Fruit fly (Drosophila melanogaster) whole organism, adult: ENCODE results near the gene hiro.

ENCODE experiments used
- CG11617 ChIP-seq: fragments of 200-800 bp; sonication (Bioruptor generic); optimal IDR thresholded peaks from 2 replicates; lab custom pipeline; 2017; ENCODE audit warnings: mild to moderate bottlenecking, missing biosample characterization, missing genetic modification reagents, missing genetic modification characterization
- CG12768 ChIP-seq: fragments of 200-800 bp; sonication (Bioruptor generic); optimal IDR thresholded peaks from 2 replicates; lab custom pipeline; 2017; ENCODE audit warnings: missing biosample characterization, missing genetic modification characterization, mild to moderate bottlenecking, moderate library complexity, missing genetic modification reagents
- CG14711 ChIP-seq: fragments of 200-800 bp; sonication (Bioruptor generic); optimal IDR thresholded peaks from 2 replicates; lab custom pipeline; 2018; ENCODE audit warnings: missing biosample characterization, mild to moderate bottlenecking, missing genetic modification characterization, moderate library complexity
- CG1620 ChIP-seq: fragments of 200-800 bp; sonication (Bioruptor generic); optimal IDR thresholded peaks from 2 replicates; lab custom pipeline; 2016; ENCODE audit warnings: missing biosample characterization, missing genetic modification characterization
- CG33017 ChIP-seq: fragments of 200-800 bp; sonication (Bioruptor generic); optimal IDR thresholded peaks from 2 replicates; lab custom pipeline; 2018; ENCODE audit warnings: missing biosample characterization, mild to moderate bottlenecking, missing genetic modification characterization, moderate library complexity
- CG5204 ChIP-seq: fragments of 200-800 bp; sonication (Bioruptor generic); optimal IDR thresholded peaks from 2 replicates; lab custom pipeline; 2016; ENCODE audit warnings: missing biosample characterization, missing genetic modification characterization
- CG7045 ChIP-seq: fragments of 200-800 bp; sonication (Bioruptor generic); optimal IDR thresholded peaks from 2 replicates; lab custom pipeline; 2017; ENCODE audit warnings: missing biosample characterization, mild to moderate bottlenecking, missing genetic modification characterization
- CG7101 ChIP-seq: fragments of 200-800 bp; sonication (Bioruptor generic); optimal IDR thresholded peaks from 2 replicates; lab custom pipeline; 2018; ENCODE audit warnings: missing biosample characterization, mild to moderate bottlenecking, missing genetic modification characterization, moderate library complexity
- Clk ChIP-seq: fragments of 200-800 bp; sonication (Bioruptor generic); optimal IDR thresholded peaks from 2 replicates; lab custom pipeline; 2017; ENCODE audit warnings: missing biosample characterization, missing genetic modification characterization
- Crg-1 ChIP-seq: fragments of 200-800 bp; sonication (Bioruptor generic); optimal IDR thresholded peaks from 2 replicates; lab custom pipeline; 2016; ENCODE audit warnings: missing biosample characterization, missing genetic modification characterization
- Hr96 ChIP-seq: fragments of 200-800 bp; sonication (Bioruptor generic); optimal IDR thresholded peaks from 2 replicates; lab custom pipeline; 2016; ENCODE audit warnings: missing biosample characterization, missing genetic modification characterization
- Mnt ChIP-seq: fragments of 200-800 bp; sonication (Bioruptor generic); optimal IDR thresholded peaks from 2 replicates; lab custom pipeline; 2016; ENCODE audit warnings: missing biosample characterization, mild to moderate bottlenecking, missing genetic modification characterization
- bab1 ChIP-seq: fragments of 200-800 bp; sonication (Bioruptor generic); optimal IDR thresholded peaks from 3 replicates; lab custom pipeline; 2019; ENCODE audit warnings: missing biosample characterization, mild to moderate bottlenecking, missing genetic modification characterization, moderate library complexity
- cic ChIP-seq: fragments of 200-800 bp; sonication (Bioruptor generic); optimal IDR thresholded peaks from 2 replicates; lab custom pipeline; 2017; ENCODE audit warnings: missing biosample characterization, mild to moderate bottlenecking, missing genetic modification characterization, moderate library complexity
- cnc ChIP-seq, 2 experiments: fragments of >200 bp; optimal IDR thresholded peaks; 2 replicates each; lab custom pipeline; 2017
- kay ChIP-seq: fragments of 200-800 bp; sonication (Bioruptor generic); peaks from one replicate; lab custom pipeline; 2016; ENCODE audit warnings: missing biosample characterization, missing genetic modification characterization, borderline replicate concordance
- ovo ChIP-seq: fragments of 200-800 bp; sonication (Bioruptor generic); optimal IDR thresholded peaks from 2 replicates; lab custom pipeline; 2016; ENCODE audit warnings: missing biosample characterization, missing genetic modification characterization
- pad ChIP-seq: fragments of 200-800 bp; sonication (Bioruptor generic); optimal IDR thresholded peaks from 3 replicates; lab custom pipeline; 2017; ENCODE audit warnings: missing biosample characterization, missing genetic modification characterization, mild to moderate bottlenecking, moderate library complexity, missing genetic modification reagents
- tj ChIP-seq: fragments of 200-800 bp; sonication (Bioruptor generic); optimal IDR thresholded peaks from 3 replicates; lab custom pipeline; 2017; ENCODE audit warnings: missing biosample characterization, mild to moderate bottlenecking, missing genetic modification characterization, moderate library complexity
- toe ChIP-seq: fragments of 200-800 bp; sonication (Bioruptor generic); optimal IDR thresholded peaks from 2 replicates; lab custom pipeline; 2016; ENCODE audit warnings: missing biosample characterization, missing genetic modification characterization

hiro gene

DNA sequence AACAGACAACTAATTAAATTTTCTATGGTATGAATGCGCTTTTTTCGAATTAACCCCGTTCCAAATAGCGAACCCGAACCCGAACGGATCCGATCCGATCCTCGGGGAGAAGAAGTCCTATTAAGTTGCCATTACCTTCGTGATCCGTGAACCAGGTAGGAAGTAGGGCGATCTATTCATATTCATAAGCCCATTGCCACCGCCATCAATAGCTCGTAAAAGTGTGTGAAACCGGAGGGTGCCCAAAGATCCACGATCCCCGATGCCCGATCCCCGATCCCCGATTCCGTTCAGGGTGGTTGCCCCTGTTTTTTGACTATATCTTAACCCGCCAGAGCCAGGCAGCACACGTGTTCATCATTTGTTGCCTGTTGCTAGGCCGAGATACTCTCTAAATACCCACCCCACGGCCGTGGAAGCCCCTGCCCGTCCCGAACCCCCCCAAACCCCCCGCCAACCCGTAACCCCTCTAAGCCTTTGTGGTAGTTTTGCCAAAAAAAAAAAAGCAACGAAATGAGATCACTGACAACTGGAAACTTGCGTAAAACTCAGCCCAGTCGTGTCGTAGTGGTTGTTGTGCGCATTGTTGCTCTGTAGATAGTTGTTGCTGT is 42.2 kb downstream of the hiro start:
- TF ChIP-seq Mnt (GFP tag; lab: Kevin White, UChicago) (no peak), cnc (optimal IDR thresholded peaks at IDR 0.05; lab: Kevin White, UChicago) (no peak), Clk (GFP tag; lab: Kevin White, UChicago) (no peak), CG1620 (GFP tag; lab: Kevin White, UChicago) (no peak), Crg-1 (GFP tag; lab: Kevin White, UChicago) (no peak), CG7045 (GFP tag; lab: Kevin White, UChicago) (no peak), CG7101 (tag; lab: Kevin White, UChicago) (no peak), CG14711 (no peak), cic (GFP tag; lab: Kevin White, UChicago) (no peak), CG5204 (GFP tag; lab: Kevin White, UChicago) (no peak), toe (GFP tag; lab: Kevin White, UChicago) (no peak), CG33017 (tag; lab: Kevin White, UChicago) (no peak), CG11617 (GFP tag; lab: Kevin White, UChicago) (no peak), CG12768 (GFP tag; lab: Kevin White, UChicago) (no peak), kay (GFP tag; lab: Kevin White, UChicago) (no peak), tj (no peak), bab1 (GFP tag; lab: Kevin White, UChicago) (no peak)

DNA sequence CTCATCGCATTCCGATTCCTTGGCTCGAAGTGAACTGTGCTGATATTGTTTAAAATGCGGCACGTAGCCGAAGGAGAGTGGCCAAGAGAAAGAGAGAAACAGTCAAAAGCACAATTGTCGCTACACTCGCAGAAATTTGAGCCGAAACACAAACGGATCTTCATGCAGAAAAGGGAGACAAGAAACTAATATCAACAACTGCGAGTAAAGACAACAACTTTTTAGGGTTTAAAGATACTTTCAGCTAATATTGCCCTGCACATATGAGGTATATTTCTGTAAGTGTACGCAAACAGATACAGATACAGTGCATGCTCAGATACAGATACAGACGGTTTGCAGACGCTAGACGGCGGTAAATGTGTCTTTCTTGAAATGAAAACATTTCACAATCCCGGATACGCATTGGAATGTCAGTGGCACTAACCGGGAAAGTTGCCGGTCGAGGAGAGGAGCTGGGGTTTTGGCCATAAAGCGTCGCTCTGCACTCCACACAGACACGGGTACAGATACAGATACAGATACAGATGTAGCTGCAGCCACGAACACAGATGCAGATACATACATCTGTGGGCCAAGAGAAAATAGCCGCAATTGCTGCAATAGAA is 43.5 kb downstream of the hiro start:
- TF ChIP-seq CG7045 (GFP tag; lab: Kevin White, UChicago) (no peak), CG12768 (GFP tag; lab: Kevin White, UChicago) (no peak), bab1 (GFP tag; lab: Kevin White, UChicago) (peak; percentile 26), CG5204 (GFP tag; lab: Kevin White, UChicago) (no peak), tj (peak; percentile 44)

DNA sequence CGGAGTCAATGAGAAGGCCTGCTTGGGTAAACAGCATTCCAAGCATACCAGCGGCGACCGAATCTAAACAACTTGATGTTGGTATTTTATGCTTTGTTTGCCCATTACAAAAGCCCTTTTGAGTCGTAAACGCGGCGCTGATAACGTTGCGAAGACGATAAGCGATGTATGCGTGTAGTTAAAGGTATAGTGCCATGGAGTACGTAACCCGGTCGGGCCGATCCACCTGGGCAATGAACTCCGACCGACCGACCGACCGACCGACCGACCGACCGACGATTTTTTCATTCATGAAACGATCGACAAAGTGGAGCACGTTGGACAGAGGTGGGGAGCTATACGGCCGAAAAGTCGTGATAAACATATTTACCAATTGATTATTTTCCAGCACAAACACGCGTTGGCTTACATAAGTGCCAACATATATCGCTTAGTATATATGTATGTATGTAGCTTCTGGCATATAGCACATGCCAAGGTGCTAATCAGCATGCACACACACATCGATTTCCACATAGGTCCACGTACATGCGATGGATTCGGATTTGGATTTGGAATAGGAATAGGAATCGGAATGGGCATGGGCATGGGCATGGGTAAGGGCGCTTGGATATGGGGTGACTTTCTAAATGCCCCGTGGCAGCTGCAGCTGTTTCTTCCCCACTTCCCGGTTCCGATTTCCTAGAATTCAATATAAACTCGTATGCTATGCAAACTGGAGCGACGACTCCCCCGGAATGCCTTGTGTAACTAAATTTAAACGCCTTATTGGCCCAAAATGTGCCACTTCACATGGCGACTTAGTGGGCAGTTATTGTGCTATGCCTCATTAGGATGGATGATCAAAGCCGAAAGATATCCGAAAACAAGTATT is 44.7 kb downstream of the hiro start:
- TF ChIP-seq CG14711 (no peak), CG5204 (GFP tag; lab: Kevin White, UChicago) (no peak), Hr96 (no peak), Clk (GFP tag; lab: Kevin White, UChicago) (no peak), CG7101 (tag; lab: Kevin White, UChicago) (no peak), CG11617 (GFP tag; lab: Kevin White, UChicago) (no peak), ovo (GFP tag; lab: Kevin White, UChicago) (no peak), cic (GFP tag; lab: Kevin White, UChicago) (no peak), Mnt (GFP tag; lab: Kevin White, UChicago) (no peak), kay (GFP tag; lab: Kevin White, UChicago) (no peak), cnc (optimal IDR thresholded peaks at IDR 0.05; lab: Kevin White, UChicago) (no peak), bab1 (GFP tag; lab: Kevin White, UChicago) (no peak), tj (no peak), pad (GFP tag; lab: Kevin White, UChicago) (no peak), Crg-1 (GFP tag; lab: Kevin White, UChicago) (no peak), CG7045 (GFP tag; lab: Kevin White, UChicago) (no peak)

DNA sequence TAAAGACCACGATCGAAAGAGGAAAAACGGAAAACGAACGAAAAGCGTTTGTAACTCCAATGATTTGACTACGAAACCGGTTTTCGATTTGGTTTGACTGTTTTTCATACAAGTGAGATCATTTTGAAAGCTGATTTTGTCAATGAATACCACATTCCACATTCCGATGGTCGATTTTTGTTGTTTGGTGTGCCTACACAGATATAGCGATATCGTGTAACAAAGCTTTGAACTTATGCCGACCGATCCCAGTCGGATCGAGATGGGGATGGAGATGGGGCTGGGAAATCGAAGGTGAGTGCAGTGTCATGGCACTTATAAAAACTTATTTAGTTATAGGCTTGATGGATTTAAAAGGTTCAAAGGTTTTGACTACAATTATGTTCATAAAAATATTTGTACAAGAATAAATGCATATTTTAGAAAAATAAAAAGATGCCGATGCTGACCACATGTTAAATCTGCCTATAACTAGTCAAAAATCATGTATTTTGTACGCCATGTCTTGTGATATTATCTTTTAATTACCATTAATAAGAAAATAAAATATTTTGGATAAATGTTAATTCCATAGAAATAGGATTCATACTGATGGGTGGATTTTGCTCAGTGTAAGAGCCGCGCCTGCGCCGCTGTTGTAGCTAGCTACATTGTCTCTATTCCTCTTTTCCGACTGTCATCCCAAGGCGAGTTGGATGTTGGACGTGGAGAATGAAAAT is 45.5 kb downstream of the hiro start:
- TF ChIP-seq pad (GFP tag; lab: Kevin White, UChicago) (no peak), CG11617 (GFP tag; lab: Kevin White, UChicago) (no peak), tj (no peak), Clk (GFP tag; lab: Kevin White, UChicago) (no peak)

DNA sequence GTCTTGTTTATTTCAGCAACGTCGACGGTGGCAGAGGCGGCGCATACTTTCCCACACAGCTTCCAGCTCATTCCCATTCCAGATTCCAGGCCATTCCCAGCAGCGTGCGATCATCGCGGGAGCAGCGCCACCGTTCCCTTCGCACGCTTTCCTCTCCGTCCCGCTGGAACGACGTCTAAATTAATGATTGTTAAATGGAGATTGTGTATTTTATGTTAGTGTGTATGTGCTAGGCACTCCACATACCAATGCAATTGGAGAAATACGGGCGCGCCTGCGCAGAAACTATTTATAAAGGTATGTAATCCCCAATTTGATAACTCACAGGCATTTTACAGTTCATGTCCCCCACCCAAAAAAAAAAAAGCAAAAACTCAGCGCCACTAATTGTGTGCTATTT is 46.3 kb downstream of the hiro start:
- TF ChIP-seq Crg-1 (GFP tag; lab: Kevin White, UChicago) (no peak), ovo (GFP tag; lab: Kevin White, UChicago) (no peak), tj (no peak), CG1620 (GFP tag; lab: Kevin White, UChicago) (no peak), Mnt (GFP tag; lab: Kevin White, UChicago) (no peak), Clk (GFP tag; lab: Kevin White, UChicago) (no peak), CG11617 (GFP tag; lab: Kevin White, UChicago) (no peak)
